Worm (Caenorhabditis elegans): Measurements from ENCODE around the gene nspb-2.

DNA sequence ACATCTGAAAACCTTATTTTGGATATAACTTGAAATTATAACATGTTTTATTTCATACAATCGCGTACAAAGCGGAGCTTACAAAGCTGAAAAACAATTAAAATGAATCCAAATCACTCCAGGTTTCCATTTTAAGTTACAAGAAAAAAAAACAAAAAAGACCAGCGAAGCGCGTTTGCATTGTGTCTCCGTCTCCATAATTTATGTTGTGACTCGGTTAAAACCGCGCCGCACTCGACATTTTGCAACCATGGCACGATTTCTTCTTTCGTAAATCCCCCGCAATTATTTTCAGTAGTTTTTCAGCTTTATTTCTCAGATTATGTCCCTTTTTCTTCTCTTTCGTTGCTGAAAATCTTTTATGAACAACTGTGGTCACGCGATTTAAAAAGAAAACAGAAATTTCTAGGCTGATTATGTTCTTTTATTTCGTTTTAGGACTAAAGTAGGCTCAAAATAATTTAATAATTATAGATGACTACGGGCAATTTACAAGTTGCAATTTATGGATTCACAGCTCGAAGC is 6.0 kb upstream of the nspb-2 start, which contains the start of the genes F38A5.2 and dnj-11:
- TF ChIP-seq med-1 (GFP tag; optimal IDR thresholded peaks at IDR 0.05; ENCODE audit: insufficient read depth) (no peak), cog-1 (tag; optimal IDR thresholded peaks at IDR 0.05) (peak; percentile 19), T22C8.4 (GFP tag; IDR thresholded peaks at IDR 0.05) (no peak), flt-1 (GFP tag; IDR thresholded peaks at IDR 0.05) (0 out of 2 replicates have a peak, but pooled peaks have one; percentile 19), ztf-29 (GFP tag; IDR thresholded peaks at IDR 0.05) (no peak)
